Fruit fly (Drosophila melanogaster) whole organism, embryonic: ENCODE data around the gene BBIP1.

Experiments
- BEAF-32 ChIP-seq: fragments of 200-800 bp; sonication (Bioruptor generic); optimal IDR thresholded peaks from 3 replicates; lab custom pipeline; 2017; ENCODE audit warnings: missing biosample characterization, missing genetic modification characterization, mild to moderate bottlenecking, moderate library complexity, missing genetic modification reagents
- CG10274 ChIP-seq: fragments of 200-800 bp; sonication (Bioruptor generic); optimal IDR thresholded peaks from 3 replicates; lab custom pipeline; 2017; ENCODE audit warnings: missing biosample characterization, mild to moderate bottlenecking, missing genetic modification characterization
- CG10431 ChIP-seq: fragments of 200-800 bp; sonication (Bioruptor generic); optimal IDR thresholded peaks from 3 replicates; lab custom pipeline; 2018; ENCODE audit warnings: missing biosample characterization, mild to moderate bottlenecking, missing genetic modification characterization
- CG11398 ChIP-seq: fragments of 200-800 bp; sonication (Bioruptor generic); optimal IDR thresholded peaks from 2 replicates; lab custom pipeline; 2016; ENCODE audit warnings: missing biosample characterization, missing genetic modification characterization
- CG13624 ChIP-seq: fragments of 200-800 bp; sonication (Bioruptor generic); optimal IDR thresholded peaks from 2 replicates; lab custom pipeline; 2016; ENCODE audit warnings: missing biosample characterization, missing genetic modification characterization
- CG15601 ChIP-seq: fragments of 200-800 bp; sonication (Bioruptor generic); optimal IDR thresholded peaks from 3 replicates; lab custom pipeline; 2019; ENCODE audit warnings: missing biosample characterization, mild to moderate bottlenecking, missing genetic modification characterization, moderate library complexity
- CG1647 ChIP-seq: fragments of 200-800 bp; sonication (Bioruptor generic); optimal IDR thresholded peaks from 3 replicates; lab custom pipeline; 2016; ENCODE audit warnings: missing biosample characterization, missing genetic modification characterization
- CG16813 ChIP-seq: fragments of 200-800 bp; sonication (Bioruptor generic); IDR thresholded peaks from 3 replicates; pipeline ENCODE4 v1.3.6; 2022; ENCODE audit warnings: missing biosample characterization, missing genetic modification characterization; ENCODE audit not compliant: partially characterized antibody
- CG16863 ChIP-seq: fragments of 200-800 bp; sonication (Bioruptor generic); optimal IDR thresholded peaks from 3 replicates; lab custom pipeline; 2016; ENCODE audit warnings: missing biosample characterization, missing genetic modification characterization
- CG17186 ChIP-seq: fragments of 200-800 bp; sonication (Bioruptor generic); optimal IDR thresholded peaks from 3 replicates; lab custom pipeline; 2017; ENCODE audit warnings: missing biosample characterization, missing genetic modification reagents, missing genetic modification characterization
- CG17568 ChIP-seq: fragments of 200-800 bp; sonication (Bioruptor generic); optimal IDR thresholded peaks from 2 replicates; lab custom pipeline; 2018; ENCODE audit warnings: missing biosample characterization, mild to moderate bottlenecking, missing genetic modification characterization, moderate library complexity
- CG18619 ChIP-seq: fragments of 200-800 bp; sonication (Bioruptor generic); optimal IDR thresholded peaks from 3 replicates; lab custom pipeline; 2017; ENCODE audit warnings: missing biosample characterization, mild to moderate bottlenecking, missing genetic modification characterization
- CG2120 ChIP-seq: fragments of 200-800 bp; sonication (Bioruptor generic); optimal IDR thresholded peaks from 3 replicates; lab custom pipeline; 2016; ENCODE audit warnings: missing biosample characterization, missing genetic modification characterization
- CG2889 ChIP-seq: fragments of 200-800 bp; sonication (Bioruptor generic); IDR thresholded peaks from 3 replicates; pipeline ENCODE4 v1.3.6; 2022; ENCODE audit warnings: missing biosample characterization, missing genetic modification characterization
- CG30403 ChIP-seq: fragments of 200-800 bp; sonication (Bioruptor generic); optimal IDR thresholded peaks from 3 replicates; lab custom pipeline; 2016; ENCODE audit warnings: missing biosample characterization, missing genetic modification characterization
- CG32767 ChIP-seq: fragments of 200-800 bp; sonication (Bioruptor generic); IDR thresholded peaks from 2 replicates; pipeline ENCODE4 v1.3.6; 2022; ENCODE audit warnings: missing biosample characterization, missing genetic modification characterization
- CG5180 ChIP-seq: fragments of 200-800 bp; sonication (Bioruptor generic); optimal IDR thresholded peaks from 3 replicates; lab custom pipeline; 2017; ENCODE audit warnings: missing biosample characterization, missing genetic modification characterization, mild to moderate bottlenecking, moderate library complexity, missing genetic modification reagents
- CG8089 ChIP-seq: fragments of 200-800 bp; sonication (Bioruptor generic); optimal IDR thresholded peaks from 3 replicates; lab custom pipeline; 2016; ENCODE audit warnings: missing biosample characterization, missing genetic modification characterization
- CG8388 ChIP-seq: fragments of 200-800 bp; sonication (Bioruptor generic); optimal IDR thresholded peaks from 2 replicates; lab custom pipeline; 2019; ENCODE audit warnings: missing biosample characterization, mild to moderate bottlenecking, missing genetic modification characterization, moderate library complexity
- CG8944 ChIP-seq: fragments of 200-800 bp; sonication (Bioruptor generic); optimal IDR thresholded peaks from 3 replicates; lab custom pipeline; 2016; ENCODE audit warnings: missing biosample characterization, missing genetic modification characterization
- CG9215 ChIP-seq: fragments of 200-800 bp; sonication (Bioruptor generic); IDR thresholded peaks from 2 replicates; pipeline ENCODE4 v1.3.6; 2022; ENCODE audit warnings: missing biosample characterization, missing genetic modification characterization
- D19B ChIP-seq: fragments of 200-800 bp; sonication (Bioruptor generic); optimal IDR thresholded peaks from 2 replicates; lab custom pipeline; 2017; ENCODE audit warnings: missing biosample characterization, mild to moderate bottlenecking, missing genetic modification characterization
- Dbx ChIP-seq: fragments of 200-800 bp; sonication (Bioruptor generic); IDR thresholded peaks from 3 replicates; pipeline ENCODE4 v1.3.6; 2022; ENCODE audit warnings: missing biosample characterization, missing genetic modification characterization
- Dip2 ChIP-seq: fragments of 200-800 bp; sonication (Bioruptor generic); IDR thresholded peaks from 2 replicates; pipeline ENCODE4 v1.3.6; 2022; ENCODE audit warnings: missing biosample characterization, missing genetic modification characterization
- Doc2 ChIP-seq: fragments of 200-800 bp; sonication (Bioruptor generic); IDR thresholded peaks from 2 replicates; pipeline ENCODE4 v1.3.6; 2022; ENCODE audit warnings: missing biosample characterization, missing genetic modification characterization
- Doc3 ChIP-seq: fragments of 200-800 bp; sonication (Bioruptor generic); IDR thresholded peaks from 3 replicates; pipeline ENCODE4 v1.3.6; 2022; ENCODE audit warnings: missing biosample characterization, missing genetic modification characterization; ENCODE audit not compliant: partially characterized antibody
- Fer2 ChIP-seq: fragments of 200-800 bp; sonication (Bioruptor generic); optimal IDR thresholded peaks from 2 replicates; lab custom pipeline; 2018; ENCODE audit warnings: missing biosample characterization, mild to moderate bottlenecking, missing genetic modification characterization, moderate library complexity
- Hmr ChIP-seq: fragments of 200-800 bp; sonication (Bioruptor generic); optimal IDR thresholded peaks from 3 replicates; lab custom pipeline; 2017; ENCODE audit warnings: mild to moderate bottlenecking, missing biosample characterization, missing genetic modification reagents, missing genetic modification characterization
- Hmx ChIP-seq: fragments of 200-800 bp; sonication (Bioruptor generic); optimal IDR thresholded peaks from 2 replicates; lab custom pipeline; 2016; ENCODE audit warnings: missing biosample characterization, missing genetic modification characterization
- MESR4 ChIP-seq: fragments of 200-800 bp; sonication (Bioruptor generic); optimal IDR thresholded peaks from 2 replicates; lab custom pipeline; 2018; ENCODE audit warnings: missing biosample characterization, mild to moderate bottlenecking, missing genetic modification characterization, moderate library complexity
- Mrtf ChIP-seq: fragments of 200-800 bp; sonication (Bioruptor generic); IDR thresholded peaks from 3 replicates; pipeline ENCODE4 v1.3.6; 2022; ENCODE audit warnings: missing biosample characterization, missing genetic modification characterization
- TFAM ChIP-seq: fragments of 200-800 bp; sonication (Bioruptor generic); optimal IDR thresholded peaks from 2 replicates; lab custom pipeline; 2017; ENCODE audit warnings: missing biosample characterization, missing genetic modification characterization, inconsistent platforms
- Vsx1 ChIP-seq: fragments of 200-800 bp; sonication (Bioruptor generic); optimal IDR thresholded peaks from 2 replicates; lab custom pipeline; 2017; ENCODE audit warnings: missing biosample characterization, mild to moderate bottlenecking, missing genetic modification characterization, missing genetic modification reagents
- crp ChIP-seq, 2 experiments: fragments of 200-800 bp; sonication (Bioruptor generic); optimal IDR thresholded peaks; 2 replicates in 1 of 2; 3 replicates in 1 of 2; lab custom pipeline; 2017; ENCODE audit warnings: missing biosample characterization in 2 of 2, missing genetic modification characterization in 2 of 2, mild to moderate bottlenecking in 1 of 2, moderate library complexity in 1 of 2
- ftz-f1 ChIP-seq: fragments of 200-800 bp; sonication (Bioruptor generic); optimal IDR thresholded peaks from 2 replicates; lab custom pipeline; 2016; ENCODE audit warnings: missing biosample characterization, missing genetic modification characterization
- ham ChIP-seq: fragments of 200-800 bp; sonication (Bioruptor generic); IDR thresholded peaks from 2 replicates; pipeline ENCODE4 v1.3.6; 2022; ENCODE audit warnings: missing biosample characterization, missing genetic modification characterization
- hb ChIP-seq: fragments of 200-800 bp; sonication (Bioruptor generic); IDR thresholded peaks from 3 replicates; pipeline ENCODE4 v1.3.6; 2022; ENCODE audit warnings: missing biosample characterization, missing genetic modification characterization; ENCODE audit not compliant: partially characterized antibody
- jumu ChIP-seq: fragments of 200-800 bp; sonication (Bioruptor generic); optimal IDR thresholded peaks from 3 replicates; lab custom pipeline; 2016; ENCODE audit warnings: missing biosample characterization, missing genetic modification characterization
- kni ChIP-seq: fragments of 200-800 bp; sonication (Bioruptor generic); optimal IDR thresholded peaks from 3 replicates; lab custom pipeline; 2017; ENCODE audit warnings: mild to moderate bottlenecking, missing biosample characterization, missing genetic modification reagents, missing genetic modification characterization
- nmo ChIP-seq: fragments of 200-800 bp; sonication (Bioruptor generic); optimal IDR thresholded peaks from 2 replicates; lab custom pipeline; 2018; ENCODE audit warnings: missing biosample characterization, mild to moderate bottlenecking, missing genetic modification characterization, moderate library complexity
- pb ChIP-seq: fragments of 200-800 bp; sonication (Bioruptor generic); optimal IDR thresholded peaks from 3 replicates; lab custom pipeline; 2016; ENCODE audit warnings: missing biosample characterization, missing genetic modification characterization
- sd ChIP-seq: fragments of 200-800 bp; sonication (Bioruptor generic); optimal IDR thresholded peaks from 3 replicates; lab custom pipeline; 2018; ENCODE audit warnings: missing biosample characterization, mild to moderate bottlenecking, missing genetic modification characterization, moderate library complexity
- tap ChIP-seq: fragments of 200-800 bp; optimal IDR thresholded peaks from 3 replicates; lab custom pipeline; 2019; ENCODE audit warnings: missing biosample characterization, mild to moderate bottlenecking, missing genetic modification characterization, moderate library complexity
- tll ChIP-seq, 2 experiments: fragments of 200-800 bp in 1 of 2; fragments of >200 bp in 1 of 2; sonication (Bioruptor generic) in 1 of 2; optimal IDR thresholded peaks; 2 replicates each; lab custom pipeline; 2017 to 2019; ENCODE audit warnings: missing biosample characterization in 2 of 2, missing genetic modification characterization in 2 of 2, mild to moderate bottlenecking in 1 of 2, moderate library complexity in 1 of 2
- trh ChIP-seq: fragments of 200-800 bp; sonication (Bioruptor generic); optimal IDR thresholded peaks from 2 replicates; lab custom pipeline; 2016; ENCODE audit warnings: missing biosample characterization, missing genetic modification characterization
- tup ChIP-seq: fragments of 200-800 bp; sonication (Bioruptor generic); optimal IDR thresholded peaks from 2 replicates; lab custom pipeline; 2016; ENCODE audit warnings: missing biosample characterization, mild to moderate bottlenecking, missing genetic modification characterization, moderate library complexity
- unc-4 ChIP-seq: fragments of 200-800 bp; sonication (Bioruptor generic); IDR thresholded peaks from 2 replicates; pipeline ENCODE4 v1.3.6; 2022; ENCODE audit warnings: missing biosample characterization, missing genetic modification characterization; ENCODE audit not compliant: partially characterized antibody
- vvl ChIP-seq: fragments of 200-800 bp; sonication (Bioruptor generic); IDR thresholded peaks from 2 replicates; pipeline ENCODE4 v1.3.6; 2022; ENCODE audit warnings: missing biosample characterization, missing genetic modification characterization
- wdn ChIP-seq: fragments of 200-800 bp; sonication (Bioruptor generic); IDR thresholded peaks from 2 replicates; pipeline ENCODE4 v1.3.6; 2022; ENCODE audit warnings: missing biosample characterization, missing genetic modification characterization

The BBIP1 gene

DNA sequence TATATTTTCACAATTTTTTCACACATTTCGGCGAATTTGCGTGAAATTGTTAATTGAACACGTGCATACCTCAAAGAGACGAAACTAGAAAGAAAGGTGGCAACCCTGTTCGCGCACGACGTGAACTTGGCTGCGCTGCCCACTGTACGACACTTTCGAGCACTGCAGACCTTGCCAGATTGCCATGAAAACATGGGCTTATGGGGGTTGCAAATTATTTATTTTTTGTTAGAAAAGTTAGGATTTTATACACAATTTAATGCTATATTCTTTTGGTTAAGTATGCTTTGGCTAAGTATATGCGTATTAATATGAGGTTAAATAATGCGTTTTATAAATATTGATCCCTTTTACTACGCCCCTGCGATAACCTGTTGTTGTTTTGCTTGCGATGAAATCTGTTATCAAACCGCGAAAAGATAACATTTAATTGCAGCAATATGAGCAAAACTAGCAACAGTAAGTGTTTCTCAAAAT lies 3.0 kb upstream of the BBIP1 start, which contains the start of the genes RpL34b and CG8132 (continued):
- peak; percentile 92 for TF ChIP-seq CG15601
- TF ChIP-seq Doc3 = no peak
- peak; percentile 93 for TF ChIP-seq CG10431 (GFP tag; lab: Kevin White, UChicago)
- peak; percentile 91 for TF ChIP-seq pb (GFP tag; lab: Kevin White, UChicago)
- TF ChIP-seq ham (GFP tag; lab: Robert Waterston, UW) = peak; percentile 94
- TF ChIP-seq CG13624 (GFP tag; lab: Kevin White, UChicago) = peak; percentile 97
- peak; percentile 94 for TF ChIP-seq CG8089 (GFP tag; lab: Kevin White, UChicago)
- TF ChIP-seq CG32767 = peak; percentile 87
- TF ChIP-seq sd (tag; lab: Kevin White, UChicago) = peak; percentile 87
- TF ChIP-seq CG8944 (GFP tag; lab: Kevin White, UChicago) = peak; percentile 95
- TF ChIP-seq TFAM = peak; percentile 17
- peak; percentile 94 for TF ChIP-seq MESR4
- peak; percentile 95 for TF ChIP-seq CG9215
- peak; percentile 83 for TF ChIP-seq CG5180 (GFP tag; lab: Kevin White, UChicago)
- peak; percentile 95 for TF ChIP-seq CG1647
- peak; percentile 98 for TF ChIP-seq CG2120 (GFP tag; lab: Kevin White, UChicago)
- TF ChIP-seq Dbx (GFP tag; lab: Robert Waterston, UW) = peak; percentile 97
- peak; percentile 95 for TF ChIP-seq nmo (GFP tag; lab: Kevin White, UChicago)
- peak; percentile 87 for TF ChIP-seq trh (GFP tag; lab: Kevin White, UChicago)
- TF ChIP-seq ftz-f1 (GFP tag; lab: Kevin White, UChicago) = peak; percentile 95
- TF ChIP-seq BEAF-32 (GFP tag; lab: Kevin White, UChicago) = peak; percentile 70
- TF ChIP-seq kni (GFP tag; lab: Kevin White, UChicago) = peak; percentile 96
- peak; percentile 42; the same call in 1 of the 3 replicates for TF ChIP-seq CG16813 (GFP tag; lab: Robert Waterston, UW)
- TF ChIP-seq Dip2 = peak; percentile 34; the same call in 1 of the 2 replicates
- peak; percentile 97 for TF ChIP-seq jumu (GFP tag; lab: Kevin White, UChicago)
- peak; percentile 87 for TF ChIP-seq D19B (GFP tag; lab: Kevin White, UChicago)
- peak; percentile 89 for TF ChIP-seq Doc2
- TF ChIP-seq vvl (GFP tag; lab: Robert Waterston, UW) = peak; percentile 98
- TF ChIP-seq hb (GFP tag; lab: Robert Waterston, UW) = no peak
- peak; percentile 94 for TF ChIP-seq Mrtf (GFP tag; lab: Robert Waterston, UW)
- peak; percentile 94 for TF ChIP-seq CG8388 (GFP tag; lab: Kevin White, UChicago)
- TF ChIP-seq tap (tag; lab: Kevin White, UChicago) = peak; percentile 89
- TF ChIP-seq CG10274 (GFP tag; lab: Kevin White, UChicago) = peak; percentile 84
- peak; percentile 96 for TF ChIP-seq CG18619 (GFP tag; lab: Kevin White, UChicago)
- TF ChIP-seq CG30403 = peak; percentile 98
- TF ChIP-seq CG2889 = peak; percentile 90
- peak in 1 of 2 experiments; percentile 58 for TF ChIP-seq tll (GFP tag; optimal IDR thresholded peaks at IDR 0.05; lab: Kevin White, UChicago)
- peak; percentile 89 for TF ChIP-seq Hmx (GFP tag; lab: Kevin White, UChicago)
- TF ChIP-seq unc-4 = peak; percentile 30; the same call in 1 of the 2 replicates
- peak; percentile 91 for TF ChIP-seq Vsx1
- no peak for TF ChIP-seq CG17568
- peak; percentile 91 for TF ChIP-seq CG11398 (GFP tag; lab: Kevin White, UChicago)
- TF ChIP-seq CG16863 (GFP tag; lab: Kevin White, UChicago) = peak; percentile 92
- TF ChIP-seq Hmr (GFP tag; lab: Kevin White, UChicago) = peak; percentile 98
- peak; percentile 93 for TF ChIP-seq CG17186
- peak in 1 of 2 experiments; percentile 76 for TF ChIP-seq crp (GFP tag; optimal IDR thresholded peaks at IDR 0.05; lab: Kevin White, UChicago)
- TF ChIP-seq tup = peak; percentile 92
- TF ChIP-seq Fer2 = peak; percentile 96
- peak; percentile 96 for TF ChIP-seq wdn (GFP tag; lab: Robert Waterston, UW)
